Worm (Caenorhabditis elegans) whole organism, L4/young adult: ENCODE results near the gene C56E6.7.
A peak's percentile ranks its signal among the peaks of the same experiment; 100 is the strongest.

Experiments used
- W03F9.2 ChIP-seq: fragments of 150-350 bp; optimal IDR thresholded peaks from 2 replicates; lab custom pipeline; 2014; ENCODE audit warnings: missing biosample characterization, missing genetic modification characterization
- dao-5 ChIP-seq: sonication (generic microtip); optimal IDR thresholded peaks from 2 replicates; lab custom pipeline; 2016; ENCODE audit warnings: missing genotype, missing genetic modification characterization, moderate library complexity, missing compliant biosample characterization
- him-1 ChIP-seq: sonication (generic microtip); optimal IDR thresholded peaks from 2 replicates; lab custom pipeline; 2016; ENCODE audit warnings: missing genotype, missing genetic modification reagents, missing genetic modification characterization, missing compliant biosample characterization

The C56E6.7 gene

DNA sequence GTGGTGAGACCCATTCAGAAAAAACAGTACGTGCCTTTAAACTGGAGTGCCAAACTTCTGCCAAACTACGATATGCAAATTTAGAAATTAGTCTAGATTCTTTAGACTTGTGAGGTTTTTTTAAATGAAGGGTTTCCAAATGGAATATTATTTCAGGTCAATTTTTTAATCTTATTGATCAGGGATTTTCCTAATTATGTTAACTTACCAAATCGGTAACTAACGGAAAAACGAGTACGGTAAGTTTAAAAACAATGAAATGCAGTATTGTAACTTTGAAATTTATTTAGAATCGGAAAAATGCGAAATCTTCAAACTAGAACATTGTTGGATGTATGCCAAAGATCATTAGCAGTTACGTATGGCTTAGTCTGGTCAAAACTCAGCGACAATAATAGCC is at the start of gene C56E6.7:
Gene C56E6.7 (plus strand): TSS at position 301 of the 400 bp plus-strand sequence.
- no peak for TF ChIP-seq dao-5 (tag; lab: Kevin White, UChicago)
- TF ChIP-seq W03F9.2 = no peak
- TF ChIP-seq him-1 (tag; lab: Kevin White, UChicago) = no peak

ce11 chrII:6469340-6469739 is 47.0 kb upstream of the C56E6.7 start:
- TF ChIP-seq him-1 (tag; lab: Kevin White, UChicago) = no peak
- no peak for TF ChIP-seq dao-5 (tag; lab: Kevin White, UChicago)
- TF ChIP-seq W03F9.2 = no peak

DNA sequence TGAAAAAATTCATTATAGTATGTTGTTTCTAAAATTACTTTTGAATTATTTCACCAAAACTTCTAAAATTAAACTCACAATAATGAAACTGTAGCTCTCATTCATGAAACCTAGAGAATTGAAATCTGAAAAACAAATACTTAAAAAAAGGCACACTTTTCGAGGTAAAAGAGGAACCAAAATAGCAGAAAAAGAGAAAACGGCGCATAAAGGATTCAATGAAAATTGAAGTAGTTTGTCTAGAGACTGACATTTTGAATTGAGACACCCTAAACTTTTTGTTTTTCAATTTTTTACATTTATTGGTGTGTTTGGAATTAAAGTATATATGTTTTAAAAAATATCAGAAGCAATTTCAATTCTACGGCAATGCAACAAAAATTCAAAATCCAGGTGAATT is 45.4 kb upstream of the C56E6.7 start, which contains the start of gene dgk-5:
Gene dgk-5 (minus strand): TSS at position 101 of the 400 bp plus-strand sequence.
- TF ChIP-seq him-1 (tag; lab: Kevin White, UChicago) = no peak
- TF ChIP-seq dao-5 (tag; lab: Kevin White, UChicago) = no peak
- TF ChIP-seq W03F9.2 = no peak

- TF ChIP-seq him-1 (tag; lab: Kevin White, UChicago) (no peak), dao-5 (tag; lab: Kevin White, UChicago) (no peak), W03F9.2 (no peak)
Observed at ce11 chrII:6475180-6475737, 41.1 kb upstream of the C56E6.7 start, which contains the start of gene T28D9.16. TSS of gene T28D9.16 (plus strand) at chrII:6475687.

DNA sequence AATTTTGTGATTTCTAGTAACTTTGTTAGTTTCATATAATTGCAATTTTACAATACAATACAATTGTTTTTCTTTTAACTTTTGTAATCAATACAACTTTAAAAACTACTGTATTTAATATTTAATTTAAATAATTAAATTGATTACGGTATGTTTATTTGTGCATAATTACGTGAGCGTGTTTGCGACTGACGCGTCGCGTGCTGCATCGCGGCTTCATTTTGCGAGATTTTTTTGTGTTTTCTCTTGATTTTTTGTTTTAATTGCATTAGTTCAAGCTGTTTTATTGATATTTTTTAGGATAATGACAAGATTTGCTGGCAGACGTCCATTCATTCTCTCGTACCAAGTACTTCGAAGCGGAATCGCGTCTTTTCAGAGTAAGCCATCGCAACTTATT is 39.7 kb upstream of the C56E6.7 start, which contains the start of gene T28D9.4:
Gene T28D9.4 (plus strand): TSS at position 301 of the 400 bp plus-strand sequence.
- TF ChIP-seq him-1 (tag; lab: Kevin White, UChicago) (no peak), W03F9.2 (no peak), dao-5 (tag; lab: Kevin White, UChicago) (no peak)

DNA sequence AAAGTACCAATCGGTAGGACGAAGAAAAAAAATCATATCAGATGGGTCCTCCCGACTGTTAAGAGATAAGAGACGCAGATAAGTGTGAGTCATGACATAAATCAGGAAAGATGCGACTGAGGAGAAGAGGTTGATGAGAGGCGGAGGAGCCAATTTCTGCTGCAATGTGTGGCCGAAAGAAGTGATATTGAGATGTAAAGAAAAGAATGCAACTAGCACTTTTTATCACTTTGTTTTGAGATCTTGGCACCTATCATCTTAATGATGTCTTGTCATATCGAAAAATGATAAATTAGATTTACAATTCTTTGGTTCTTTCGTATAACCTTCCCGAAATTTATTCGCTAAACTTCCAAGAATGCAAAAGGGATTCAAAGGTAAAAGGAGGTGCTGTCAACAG is 34.3 kb upstream of the C56E6.7 start, which contains the start of gene del-10:
Gene del-10 (minus strand): TSS at position 24 of the 400 bp plus-strand sequence.
- no peak for TF ChIP-seq W03F9.2
- no peak for TF ChIP-seq him-1 (tag; lab: Kevin White, UChicago)
- no peak for TF ChIP-seq dao-5 (tag; lab: Kevin White, UChicago)

DNA sequence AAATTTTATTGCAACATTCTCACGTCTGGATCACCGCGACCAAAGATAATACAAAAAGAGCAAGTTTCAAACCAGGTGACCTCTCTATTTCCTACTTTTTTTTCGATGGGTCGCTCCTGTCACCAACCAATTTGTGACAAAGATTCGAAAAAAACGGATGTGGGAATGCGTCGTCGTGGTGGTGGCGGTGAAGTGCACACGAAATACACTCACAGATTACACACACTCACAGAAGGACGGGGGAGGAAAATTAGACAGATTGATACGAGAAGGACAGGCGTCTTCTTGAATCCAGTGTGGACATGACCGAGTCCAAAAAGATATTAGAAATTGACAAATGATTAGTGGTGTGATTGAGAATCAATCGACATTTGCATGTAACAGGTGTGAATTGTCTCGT is 33.6 kb upstream of the C56E6.7 start:
- TF ChIP-seq him-1 (tag; lab: Kevin White, UChicago) (no peak), W03F9.2 (no peak), dao-5 (tag; lab: Kevin White, UChicago) (no peak)

ce11 chrII:6484876-6485526 is 31.4 kb upstream of the C56E6.7 start, which contains the start of the genes lido-16 and plpp-1.2:
TSS of gene lido-16 (minus strand) at chrII:6484976.
TSS of gene plpp-1.2 (plus strand) at chrII:6485476.
- TF ChIP-seq W03F9.2 = no peak
- TF ChIP-seq him-1 (tag; lab: Kevin White, UChicago) = no peak
- no peak for TF ChIP-seq dao-5 (tag; lab: Kevin White, UChicago)

DNA sequence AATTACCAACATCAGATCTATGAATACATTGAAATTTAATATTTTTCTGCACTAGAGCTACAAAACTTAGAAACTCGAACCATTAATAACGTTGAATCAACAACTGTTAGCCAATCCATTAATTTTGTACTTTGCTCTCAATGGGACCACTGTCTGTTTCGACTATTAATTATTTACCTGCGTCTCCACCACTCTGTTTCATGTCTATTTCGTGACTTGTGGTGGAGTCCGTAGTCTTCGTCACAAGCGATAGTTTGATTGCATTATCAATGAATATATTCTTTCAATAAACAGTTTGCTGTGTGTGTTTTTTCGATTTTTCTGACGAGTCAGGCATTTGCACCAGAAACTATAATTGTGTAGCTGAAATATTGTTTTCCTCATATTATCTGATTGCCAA is 30.0 kb upstream of the C56E6.7 start:
- TF ChIP-seq W03F9.2 = no peak
- no peak for TF ChIP-seq him-1 (tag; lab: Kevin White, UChicago)
- TF ChIP-seq dao-5 (tag; lab: Kevin White, UChicago) = no peak

DNA sequence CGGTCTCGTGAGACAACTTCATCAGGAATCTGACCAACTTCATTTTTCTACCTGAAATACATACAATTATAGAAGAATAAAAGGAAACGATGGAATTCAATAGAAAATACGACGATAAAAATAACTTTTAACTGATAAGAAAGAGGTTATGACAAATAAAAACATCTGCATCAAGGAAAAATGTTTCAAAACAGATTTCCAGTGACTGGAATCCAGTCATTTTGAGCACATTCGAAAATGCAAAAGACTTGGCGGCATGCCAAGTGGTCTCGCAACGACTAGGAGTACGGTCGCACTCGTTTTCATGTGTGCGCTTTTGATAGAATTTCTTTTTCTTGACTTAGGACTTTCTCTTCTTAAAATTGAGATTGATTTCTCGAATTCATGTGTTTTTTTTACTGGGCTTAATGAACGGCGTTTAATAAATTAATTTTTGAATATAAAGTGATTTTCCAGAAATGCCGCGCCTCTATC is 26.6 kb upstream of the C56E6.7 start, which contains the start of the genes snr-3 and rsp-5:
Gene snr-3 (minus strand): TSS at position 51 of the 474 bp plus-strand sequence.
Gene rsp-5 (plus strand): TSS at position 455 of the 474 bp plus-strand sequence.
- TF ChIP-seq dao-5 (tag; lab: Kevin White, UChicago) = no peak
- peak; percentile 7 for TF ChIP-seq him-1 (tag; lab: Kevin White, UChicago)
- peak; percentile 70 for TF ChIP-seq W03F9.2

ce11 chrII:6491187-6491586 is 25.2 kb upstream of the C56E6.7 start:
- TF ChIP-seq dao-5 (tag; lab: Kevin White, UChicago) (no peak), him-1 (tag; lab: Kevin White, UChicago) (no peak), W03F9.2 (no peak)

- TF ChIP-seq dao-5 (tag; lab: Kevin White, UChicago) (no peak), him-1 (tag; lab: Kevin White, UChicago) (peak; percentile 63)
Observed at ce11 chrII:6491817-6492452, 24.4 kb upstream of the C56E6.7 start, which contains the start of the genes T28D9.11 and T28D9.1. TSS of gene T28D9.11 (minus strand) at chrII:6491993. TSS of gene T28D9.1 (plus strand) at chrII:6492402.

DNA sequence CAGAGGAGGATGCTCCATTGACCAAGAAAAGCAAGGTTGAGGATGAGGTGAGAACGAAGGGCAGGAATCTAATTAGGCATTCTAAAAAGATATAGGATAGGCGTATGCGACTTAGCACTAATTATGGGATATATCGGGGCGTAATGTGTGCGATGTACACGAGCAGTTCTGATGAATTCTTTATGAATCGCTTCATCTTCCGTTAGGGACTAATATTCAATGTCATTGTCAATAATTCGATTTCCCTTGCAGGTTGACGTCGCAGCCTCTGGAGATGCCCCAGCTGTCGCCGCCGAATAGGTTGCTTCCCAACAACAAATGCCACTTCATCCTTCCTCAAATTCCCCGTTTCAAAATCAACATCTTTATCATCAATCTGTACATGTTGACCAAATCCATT is 23.2 kb upstream of the C56E6.7 start:
- no peak for TF ChIP-seq W03F9.2
- TF ChIP-seq dao-5 (tag; lab: Kevin White, UChicago) = no peak
- TF ChIP-seq him-1 (tag; lab: Kevin White, UChicago) = no peak
